Worm (Caenorhabditis elegans): ENCODE data around the gene F44D12.2.
A peak's percentile ranks its signal among the peaks of the same experiment; 100 is the strongest.

F44D12.2 gene

ce11 chrIV:10017633-10018032 is at the start of gene F44D12.2:
F44D12.2 (minus strand) TSS chrIV:10017733.
- TF ChIP-seq M03D4.4 (tag; optimal IDR thresholded peaks at IDR 0.05) = no peak
- no peak for TF ChIP-seq ceh-83 (GFP tag; optimal IDR thresholded peaks at IDR 0.05)
- TF ChIP-seq lsy-2 (tag; optimal IDR thresholded peaks at IDR 0.05) = no peak
- TF ChIP-seq nhr-2 (tag; optimal IDR thresholded peaks at IDR 0.05) = no peak
- TF ChIP-seq tbx-8 (GFP tag; optimal IDR thresholded peaks at IDR 0.05) = no peak
- no peak for TF ChIP-seq mls-2 (tag; optimal IDR thresholded peaks at IDR 0.05)
- no peak for TF ChIP-seq elt-3 (tag; optimal IDR thresholded peaks at IDR 0.05)
- no peak for TF ChIP-seq nhr-12 (tag; optimal IDR thresholded peaks at IDR 0.05)
- no peak for TF ChIP-seq lin-13 (tag; optimal IDR thresholded peaks at IDR 0.05)
- TF ChIP-seq unc-120 (tag; optimal IDR thresholded peaks at IDR 0.05; ENCODE audit: poor library complexity, severe bottlenecking) = no peak
- no peak for TF ChIP-seq sem-2 (GFP tag; optimal IDR thresholded peaks at IDR 0.05)
- no peak for TF ChIP-seq unc-39 (tag; optimal IDR thresholded peaks at IDR 0.05)
- TF ChIP-seq ztf-11 (tag; optimal IDR thresholded peaks at IDR 0.05) = no peak
- TF ChIP-seq nhr-28 (tag; optimal IDR thresholded peaks at IDR 0.05) = no peak

ce11 chrIV:10066456-10066855 is 48.9 kb upstream of the F44D12.2 start:
- TF ChIP-seq unc-62 (GFP tag; optimal IDR thresholded peaks at IDR 0.05) = no peak
- no peak for TF ChIP-seq pha-4 (tag; optimal IDR thresholded peaks at IDR 0.05)

- TF ChIP-seq unc-62 (GFP tag; optimal IDR thresholded peaks at IDR 0.05) = peak; percentile 98
- TF ChIP-seq tbx-8 (GFP tag; optimal IDR thresholded peaks at IDR 0.05) = no peak
Observed at ce11 chrIV:10065159-10065558, 47.6 kb upstream of the F44D12.2 start.

- TF ChIP-seq cnd-1 (tag; optimal IDR thresholded peaks at IDR 0.05) (no peak), lin-32 (GFP tag; optimal IDR thresholded peaks at IDR 0.05) (no peak), sem-2 (GFP tag; optimal IDR thresholded peaks at IDR 0.05) (no peak), M03D4.4 (tag; optimal IDR thresholded peaks at IDR 0.05) (no peak), unc-39 (tag; optimal IDR thresholded peaks at IDR 0.05) (no peak), bed-3 (GFP tag; optimal IDR thresholded peaks at IDR 0.05) (no peak), nhr-12 (tag; optimal IDR thresholded peaks at IDR 0.05) (no peak)
Observed at ce11 chrIV:10063941-10064340, 46.4 kb upstream of the F44D12.2 start.

ce11 chrIV:10062728-10063127 is 45.2 kb upstream of the F44D12.2 start, which contains the start of gene ipla-7:
ipla-7 (minus strand) TSS chrIV:10062849.
- peak; percentile 22 for TF ChIP-seq ces-1 (GFP tag; optimal IDR thresholded peaks at IDR 0.05)
- no peak for TF ChIP-seq sem-2 (GFP tag; optimal IDR thresholded peaks at IDR 0.05)

- TF ChIP-seq zip-8 (tag; optimal IDR thresholded peaks at IDR 0.05) (no peak), lin-32 (GFP tag; optimal IDR thresholded peaks at IDR 0.05) (no peak), nhr-237 (tag; optimal IDR thresholded peaks at IDR 0.05) (no peak), nhr-12 (tag; optimal IDR thresholded peaks at IDR 0.05) (no peak), hlh-1 (tag; optimal IDR thresholded peaks at IDR 0.05) (no peak), mab-5 (tag; optimal IDR thresholded peaks at IDR 0.05) (no peak)
Observed at ce11 chrIV:10060795-10061194, 43.3 kb upstream of the F44D12.2 start.

- no peak for TF ChIP-seq elt-1 (tag; optimal IDR thresholded peaks at IDR 0.05; ENCODE audit: borderline replicate concordance, insufficient read depth)
- TF ChIP-seq hlh-1 (tag; optimal IDR thresholded peaks at IDR 0.05) = no peak
- no peak for TF ChIP-seq M03D4.4 (tag; optimal IDR thresholded peaks at IDR 0.05)
- TF ChIP-seq ceh-43 (GFP tag; optimal IDR thresholded peaks at IDR 0.05) = no peak
- no peak for TF ChIP-seq sem-2 (GFP tag; optimal IDR thresholded peaks at IDR 0.05)
- TF ChIP-seq sptf-1 (tag; optimal IDR thresholded peaks at IDR 0.05) = no peak
- no peak for TF ChIP-seq snpc-4 (tag; optimal IDR thresholded peaks at IDR 0.05)
- no peak for TF ChIP-seq mls-2 (tag; optimal IDR thresholded peaks at IDR 0.05)
- TF ChIP-seq cnd-1 (tag; optimal IDR thresholded peaks at IDR 0.05) = no peak
- TF ChIP-seq mab-5 (tag; optimal IDR thresholded peaks at IDR 0.05) = no peak
- no peak for TF ChIP-seq ceh-83 (GFP tag; optimal IDR thresholded peaks at IDR 0.05)
- no peak for TF ChIP-seq ham-2 (GFP tag; optimal IDR thresholded peaks at IDR 0.05)
- TF ChIP-seq ces-1 (GFP tag; optimal IDR thresholded peaks at IDR 0.05) = no peak
- TF ChIP-seq lin-13 (tag; optimal IDR thresholded peaks at IDR 0.05) = no peak
- TF ChIP-seq ceh-39 (tag; optimal IDR thresholded peaks at IDR 0.05) = no peak
- TF ChIP-seq unc-120 (tag; optimal IDR thresholded peaks at IDR 0.05; ENCODE audit: poor library complexity, severe bottlenecking) = no peak
- TF ChIP-seq mep-1 (tag; optimal IDR thresholded peaks at IDR 0.05) = no peak
- TF ChIP-seq nhr-12 (tag; optimal IDR thresholded peaks at IDR 0.05) = no peak
Observed at ce11 chrIV:10059175-10059574, 41.6 kb upstream of the F44D12.2 start.
